Worm (Caenorhabditis elegans) whole organism, L4 larva: ENCODE data around the gene R151.10.

Experiments
- D1046.2 ChIP-seq: fragments of 200-800 bp; sonication (Bioruptor generic); IDR thresholded peaks from 2 replicates; pipeline ENCODE4 v1.3.6; 2022; ENCODE audit warnings: missing genetic modification characterization, missing compliant biosample characterization
- F26F4.8 ChIP-seq: fragments of 200-800 bp; sonication (Bioruptor generic); conservative IDR thresholded peaks from 2 replicates; pipeline ENCODE4 v1.3.6; 2022; ENCODE audit warnings: missing genetic modification characterization, missing compliant biosample characterization
- T26A8.4 ChIP-seq: fragments of 200-800 bp; sonication (Bioruptor generic); IDR thresholded peaks from 2 replicates; pipeline ENCODE4 v1.3.6; 2022; ENCODE audit warnings: missing genetic modification characterization, missing compliant biosample characterization
- ZK546.5 ChIP-seq, 2 experiments: sonication (generic microtip); optimal IDR thresholded peaks; 2 replicates each; lab custom pipeline; 2017; ENCODE audit warnings: missing biosample characterization in 2 of 2, missing genetic modification characterization in 2 of 2
- aha-1 ChIP-seq: fragments of 150-350 bp; peaks from one replicate; lab custom pipeline; 2014; ENCODE audit warnings: missing biosample characterization, missing genetic modification characterization
- ceh-28 ChIP-seq: fragments of 150-350 bp; optimal IDR thresholded peaks from 2 replicates; lab custom pipeline; 2014; ENCODE audit warnings: missing biosample characterization, missing genetic modification reagents, missing genetic modification characterization
- ceh-32 ChIP-seq: sonication (generic microtip); optimal IDR thresholded peaks from 2 replicates; lab custom pipeline; 2016; ENCODE audit warnings: mild to moderate bottlenecking, missing genetic modification characterization, missing compliant biosample characterization; ENCODE audit not compliant: poor library complexity
- ceh-62 ChIP-seq: sonication (generic microtip); optimal IDR thresholded peaks from 2 replicates; lab custom pipeline; 2017; ENCODE audit warnings: missing biosample characterization, missing genetic modification characterization
- ceh-82 ChIP-seq: sonication (generic microtip); optimal IDR thresholded peaks from 2 replicates; lab custom pipeline; 2017; ENCODE audit warnings: missing biosample characterization, missing genetic modification characterization
- daf-16 ChIP-seq, 3 experiments: sonication (generic microtip); optimal IDR thresholded peaks; 2 replicates each; lab custom pipeline; 2016 to 2017; ENCODE audit warnings: missing genetic modification characterization in 3 of 3, missing genetic modification reagents in 3 of 3, mild to moderate bottlenecking in 2 of 3, missing compliant biosample characterization in 2 of 3, missing biosample characterization in 1 of 3, moderate library complexity in 1 of 3
- daf-19 ChIP-seq: fragments of 200-800 bp; sonication (Bioruptor generic); conservative IDR thresholded peaks from 2 replicates; pipeline ENCODE4 v1.3.6; 2022; ENCODE audit warnings: missing genetic modification characterization, missing compliant biosample characterization
- daf-8 ChIP-seq: fragments of 200-800 bp; sonication (Bioruptor generic); IDR thresholded peaks from 2 replicates; pipeline ENCODE4 v1.3.6; 2022; ENCODE audit warnings: missing genetic modification characterization, missing compliant biosample characterization
- dmd-8 ChIP-seq: fragments of 200-800 bp; sonication (Bioruptor generic); IDR thresholded peaks from 2 replicates; pipeline ENCODE4 v1.3.6; 2022; ENCODE audit warnings: missing genetic modification characterization, missing compliant biosample characterization
- dmd-9 ChIP-seq: fragments of 200-800 bp; sonication (Bioruptor generic); IDR thresholded peaks from 2 replicates; pipeline ENCODE4 v1.3.6; 2022; ENCODE audit warnings: missing genetic modification reagents, missing genetic modification characterization, missing compliant biosample characterization
- dpl-1 ChIP-seq: fragments of 150-350 bp; optimal IDR thresholded peaks from 2 replicates; lab custom pipeline; 2014; ENCODE audit warnings: missing biosample characterization, missing genetic modification reagents, missing genetic modification characterization
- hif-1 ChIP-seq, 2 experiments: sonication (generic microtip); optimal IDR thresholded peaks; 2 replicates each; lab custom pipeline; 2016 to 2017; ENCODE audit warnings: missing compliant biosample characterization in 2 of 2, missing genetic modification characterization in 2 of 2, missing genetic modification reagents in 2 of 2, missing genotype in 2 of 2, mild to moderate bottlenecking in 1 of 2
- hlh-30 ChIP-seq: sonication (generic microtip); optimal IDR thresholded peaks from 2 replicates; lab custom pipeline; 2017; ENCODE audit warnings: antibody characterized with exemption, mild to moderate bottlenecking, missing genetic modification characterization, missing compliant biosample characterization; ENCODE audit not compliant: insufficient read depth
- jun-1 ChIP-seq: fragments of 150-350 bp; optimal IDR thresholded peaks from 2 replicates; lab custom pipeline; 2014; ENCODE audit warnings: missing biosample characterization, missing genetic modification reagents, missing genetic modification characterization
- lin-38 ChIP-seq: fragments of 200-800 bp; sonication (Bioruptor generic); IDR thresholded peaks from 2 replicates; pipeline ENCODE4 v1.3.6; 2022; ENCODE audit warnings: missing genetic modification reagents, missing genetic modification characterization, missing compliant biosample characterization
- lin-39 ChIP-seq: fragments of 150-350 bp; optimal IDR thresholded peaks from 2 replicates; lab custom pipeline; 2014; ENCODE audit warnings: missing biosample characterization, missing genetic modification reagents, missing genetic modification characterization
- mep-1 ChIP-seq: fragments of 150-350 bp; sonication (generic microtip); optimal IDR thresholded peaks from 3 replicates; lab custom pipeline; 2014; ENCODE audit warnings: missing biosample characterization, missing genetic modification characterization
- mes-2 ChIP-seq: sonication (generic microtip); optimal IDR thresholded peaks from 2 replicates; lab custom pipeline; 2016; ENCODE audit warnings: missing genotype, mild to moderate bottlenecking, missing genetic modification characterization, missing compliant biosample characterization; ENCODE audit not compliant: poor library complexity, severe bottlenecking
- mxl-3 ChIP-seq: fragments of 200-800 bp; sonication (Bioruptor generic); optimal IDR thresholded peaks from 2 replicates; lab custom pipeline; 2018; ENCODE audit warnings: mild to moderate bottlenecking, missing genetic modification characterization, missing compliant biosample characterization
- nhr-102 ChIP-seq: sonication (generic microtip); optimal IDR thresholded peaks from 2 replicates; lab custom pipeline; 2016; ENCODE audit warnings: mild to moderate bottlenecking, missing genetic modification characterization, moderate library complexity, missing compliant biosample characterization
- nhr-111 ChIP-seq: fragments of 200-800 bp; sonication (Bioruptor generic); optimal IDR thresholded peaks from 2 replicates; lab custom pipeline; 2018; ENCODE audit warnings: mild to moderate bottlenecking, missing genetic modification characterization, missing compliant biosample characterization
- nhr-237 ChIP-seq: sonication (generic microtip); optimal IDR thresholded peaks from 2 replicates; lab custom pipeline; 2017; ENCODE audit warnings: missing biosample characterization, missing genetic modification characterization
- nhr-28 ChIP-seq: fragments of 150-350 bp; optimal IDR thresholded peaks from 2 replicates; lab custom pipeline; 2014; ENCODE audit warnings: missing biosample characterization, missing genetic modification characterization
- nhr-76 ChIP-seq: fragments of 150-350 bp; optimal IDR thresholded peaks from 2 replicates; lab custom pipeline; 2014; ENCODE audit warnings: missing biosample characterization, missing genetic modification characterization
- pha-4 ChIP-seq, 2 experiments: fragments of 150-350 bp in 1 of 2; fragments of 200-800 bp in 1 of 2; sonication (Bioruptor generic) in 1 of 2; IDR thresholded peaks in 1 of 2; optimal IDR thresholded peaks in 1 of 2; 2 replicates each; pipeline versions ENCODE4 v1.3.6 to Lab custom; 2014 to 2022; ENCODE audit warnings: missing genetic modification characterization in 2 of 2, missing genetic modification reagents in 2 of 2, missing biosample characterization in 1 of 2, missing compliant biosample characterization in 1 of 2
- rbr-2 ChIP-seq: sonication (generic microtip); optimal IDR thresholded peaks from 2 replicates; lab custom pipeline; 2016; ENCODE audit warnings: missing genotype, missing genetic modification characterization, missing compliant biosample characterization
- saeg-2 ChIP-seq: fragments of 200-800 bp; sonication (Bioruptor generic); IDR thresholded peaks from 2 replicates; pipeline ENCODE4 v1.3.6; 2022; ENCODE audit warnings: missing genetic modification reagents, missing genetic modification characterization, missing compliant biosample characterization
- skn-1 ChIP-seq: fragments of 150-350 bp; optimal IDR thresholded peaks from 2 replicates; lab custom pipeline; 2014; ENCODE audit warnings: missing biosample characterization, missing genetic modification characterization
- snpc-4 ChIP-seq: fragments of 150-350 bp; optimal IDR thresholded peaks from 2 replicates; lab custom pipeline; 2014; ENCODE audit warnings: missing biosample characterization, missing genetic modification characterization
- spr-1 ChIP-seq: sonication (generic microtip); optimal IDR thresholded peaks from 2 replicates; lab custom pipeline; 2016; ENCODE audit warnings: mild to moderate bottlenecking, missing genetic modification characterization, missing compliant biosample characterization
- unc-62 ChIP-seq, 3 experiments: fragments of 150-350 bp in 1 of 3; sonication (generic microtip); optimal IDR thresholded peaks in 2 of 3; peaks in 1 of 3; 1 replicate in 1 of 3; 2 replicates in 2 of 3; lab custom pipeline; 2014 to 2017; ENCODE audit warnings: missing biosample characterization in 3 of 3, missing genetic modification characterization in 3 of 3, missing genetic modification reagents in 3 of 3, missing genotype in 1 of 3
- zag-1 ChIP-seq: fragments of 150-350 bp; optimal IDR thresholded peaks from 2 replicates; lab custom pipeline; 2014; ENCODE audit warnings: missing biosample characterization, missing genetic modification characterization
- zfp-2 ChIP-seq: sonication (generic microtip); optimal IDR thresholded peaks from 2 replicates; lab custom pipeline; 2016; ENCODE audit warnings: mild to moderate bottlenecking, missing genetic modification characterization, missing compliant biosample characterization
- zfp-3 ChIP-seq: fragments of 200-800 bp; sonication (Bioruptor generic); conservative IDR thresholded peaks from 2 replicates; pipeline ENCODE4 v1.3.6; 2022; ENCODE audit warnings: missing genetic modification reagents, missing genetic modification characterization, missing compliant biosample characterization
- ztf-11 ChIP-seq: fragments of 150-350 bp; optimal IDR thresholded peaks from 2 replicates; lab custom pipeline; 2014; ENCODE audit warnings: missing biosample characterization, missing genetic modification characterization

R151.10 gene

ce11 chrIII:7198838-7199237 is 31.9 kb downstream of the R151.10 start, which contains the start of gene pfd-5 (continued):
- TF ChIP-seq skn-1 (tag; lab: Kevin White, UChicago) (no peak), dmd-9 (GFP tag; lab: Robert Waterston, UW) (no peak), ztf-11 (tag; lab: Kevin White, UChicago) (no peak), aha-1 (tag; lab: Kevin White, UChicago) (no peak), ceh-28 (tag; lab: Kevin White, UChicago) (no peak), mep-1 (peak; percentile 41), daf-16 (GFP tag; optimal IDR thresholded peaks at IDR 0.05; lab: Kevin White, UChicago) (no peak), daf-16 (tag; optimal IDR thresholded peaks at IDR 0.05; lab: Kevin White, UChicago) (peak; percentile 15), daf-8 (GFP tag; lab: Robert Waterston, UW) (no peak), saeg-2 (GFP tag; lab: Robert Waterston, UW) (no peak), lin-38 (GFP tag; lab: Robert Waterston, UW) (peak; percentile 53), ceh-32 (tag; lab: Kevin White, UChicago) (no peak), D1046.2 (GFP tag; lab: Robert Waterston, UW) (no peak), daf-19 (no peak), hlh-30 (peak; percentile 36), mes-2 (tag; lab: Kevin White, UChicago) (peak; percentile 98), mxl-3 (GFP tag; lab: Kevin White, UChicago) (no peak), hif-1 (tag; optimal IDR thresholded peaks at IDR 0.05; lab: Kevin White, UChicago) (peak in 1 of 2 experiments; percentile 88), dpl-1 (GFP tag; lab: Kevin White, UChicago) (peak; percentile 92), unc-62 (GFP tag; optimal IDR thresholded peaks at IDR 0.05 in 1 of 2; lab: Kevin White, UChicago) (no peak), unc-62 (tag; optimal IDR thresholded peaks at IDR 0.05; lab: Kevin White, UChicago) (no peak)
- TF ChIP-seq, all 104 proteins: peak for 11

DNA sequence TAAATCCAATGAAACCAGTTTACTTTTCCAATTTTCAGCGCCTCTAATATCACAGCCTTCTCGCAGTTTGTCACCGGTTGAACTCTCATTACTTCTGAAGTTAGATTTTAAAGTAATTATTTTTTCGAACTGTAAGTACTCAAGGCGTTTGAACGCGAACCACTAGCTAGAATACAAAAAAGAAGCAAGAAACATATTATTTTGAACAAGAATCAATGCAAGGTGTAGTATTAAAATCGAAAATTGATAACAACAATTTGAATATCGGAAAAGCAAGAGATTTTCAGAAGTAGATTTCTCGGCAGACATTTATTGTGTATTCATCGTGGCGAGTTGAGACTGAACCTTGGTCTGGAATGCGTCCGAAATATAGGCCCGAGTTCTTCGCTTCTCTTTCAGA is 32.8 kb downstream of the R151.10 start, which contains the start of gene exos-9:
Gene exos-9 (minus strand): TSS at position 101 of the 400 bp plus-strand sequence.
- TF ChIP-seq ZK546.5 (tag; optimal IDR thresholded peaks at IDR 0.05; lab: Kevin White, UChicago): no peak
- TF ChIP-seq aha-1 (tag; lab: Kevin White, UChicago): peak; percentile 31
- TF ChIP-seq, all 104 proteins: peak for 1

DNA sequence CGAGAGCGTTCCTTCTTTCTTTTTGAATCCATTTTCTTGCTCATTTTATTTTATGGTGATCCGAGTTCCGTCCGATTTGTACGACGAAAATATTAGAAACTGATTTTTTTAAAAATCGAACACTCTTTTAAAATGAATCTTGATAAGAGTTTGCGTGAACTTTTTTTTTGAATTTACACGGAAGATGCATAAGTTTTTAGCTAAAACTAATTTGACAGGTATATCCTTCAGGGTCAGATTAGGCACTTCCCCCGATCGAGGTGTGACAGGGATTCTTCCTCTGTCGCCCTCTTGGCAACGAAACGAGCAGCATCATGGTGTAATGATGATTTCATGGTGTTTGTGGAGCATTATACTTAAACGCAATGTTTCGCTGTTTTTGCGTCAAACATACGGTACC is 35.4 kb downstream of the R151.10 start, which contains the start of gene F37C12.18:
Gene F37C12.18 (minus strand): TSS at position 101 of the 400 bp plus-strand sequence.
- TF ChIP-seq saeg-2 (GFP tag; lab: Robert Waterston, UW): no peak
- peak; percentile 68 for TF ChIP-seq aha-1 (tag; lab: Kevin White, UChicago)

- TF ChIP-seq daf-8 (GFP tag; lab: Robert Waterston, UW): no peak
- TF ChIP-seq, all 104 proteins: peak for 0
These were observed 37.6 kb downstream of the R151.10 start, which contains the start of gene mec-14 for ce11 chrIII:7192942-7193665. Gene mec-14 (minus strand): TSS chrIII:7192992.

DNA sequence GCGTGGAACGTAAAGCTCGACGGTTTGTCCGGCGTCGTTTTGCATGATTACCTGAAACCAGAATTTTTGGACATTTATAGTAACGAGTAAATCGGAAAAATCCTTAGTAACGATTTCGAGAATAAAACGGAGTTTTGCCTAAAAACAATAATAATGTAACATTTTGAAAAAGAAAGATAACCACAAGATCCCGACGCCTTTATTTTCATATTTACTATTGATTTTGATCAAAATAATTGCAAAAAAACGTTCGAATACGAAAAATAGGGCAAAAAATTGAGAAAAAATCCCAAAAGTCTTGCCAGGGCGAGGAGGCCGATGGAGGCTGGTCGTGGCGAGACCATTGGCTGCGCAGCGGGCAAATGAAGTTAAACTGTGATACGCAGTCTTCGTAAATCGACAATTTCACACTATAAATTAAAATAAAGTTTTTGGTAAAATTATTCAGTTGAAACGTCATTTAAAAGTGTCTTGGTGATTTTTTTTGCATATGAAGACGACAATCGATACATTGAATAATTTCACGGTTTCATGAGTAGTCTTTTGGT is 41.1 kb downstream of the R151.10 start, which contains the start of gene rps-21:
Gene rps-21 (minus strand): TSS at position 51 of the 548 bp plus-strand sequence.
- TF ChIP-seq zag-1 (tag; lab: Kevin White, UChicago) (no peak), ceh-82 (no peak), daf-19 (no peak), pha-4 (GFP tag; IDR thresholded peaks at IDR 0.05; lab: Robert Waterston, UW) (no peak), pha-4 (tag; optimal IDR thresholded peaks at IDR 0.05; lab: Kevin White, UChicago) (no peak), nhr-76 (no peak), nhr-28 (tag; lab: Kevin White, UChicago) (peak; percentile 72), T26A8.4 (peak; percentile 43; the same call in 1 of the 2 replicates), lin-38 (GFP tag; lab: Robert Waterston, UW) (peak; percentile 74), zfp-3 (GFP tag; lab: Robert Waterston, UW) (no peak), lin-39 (tag; lab: Kevin White, UChicago) (no peak), nhr-237 (tag; lab: Kevin White, UChicago) (no peak), jun-1 (tag; lab: Kevin White, UChicago) (no peak), saeg-2 (GFP tag; lab: Robert Waterston, UW) (no peak), skn-1 (tag; lab: Kevin White, UChicago) (no peak), ceh-62 (tag; lab: Kevin White, UChicago) (no peak), nhr-111 (GFP tag; lab: Kevin White, UChicago) (no peak), rbr-2 (tag; lab: Kevin White, UChicago) (peak; percentile 67), spr-1 (tag; lab: Kevin White, UChicago) (no peak), dmd-8 (GFP tag; lab: Robert Waterston, UW) (no peak), F26F4.8 (no peak), dmd-9 (GFP tag; lab: Robert Waterston, UW) (no peak), nhr-102 (tag; lab: Kevin White, UChicago) (peak; percentile 15), zfp-2 (tag; lab: Kevin White, UChicago) (peak; percentile 94), aha-1 (tag; lab: Kevin White, UChicago) (no peak), snpc-4 (tag; lab: Kevin White, UChicago) (no peak)
